Worm (Caenorhabditis elegans): ENCODE results near the gene Y46G5A.20.

DNA sequence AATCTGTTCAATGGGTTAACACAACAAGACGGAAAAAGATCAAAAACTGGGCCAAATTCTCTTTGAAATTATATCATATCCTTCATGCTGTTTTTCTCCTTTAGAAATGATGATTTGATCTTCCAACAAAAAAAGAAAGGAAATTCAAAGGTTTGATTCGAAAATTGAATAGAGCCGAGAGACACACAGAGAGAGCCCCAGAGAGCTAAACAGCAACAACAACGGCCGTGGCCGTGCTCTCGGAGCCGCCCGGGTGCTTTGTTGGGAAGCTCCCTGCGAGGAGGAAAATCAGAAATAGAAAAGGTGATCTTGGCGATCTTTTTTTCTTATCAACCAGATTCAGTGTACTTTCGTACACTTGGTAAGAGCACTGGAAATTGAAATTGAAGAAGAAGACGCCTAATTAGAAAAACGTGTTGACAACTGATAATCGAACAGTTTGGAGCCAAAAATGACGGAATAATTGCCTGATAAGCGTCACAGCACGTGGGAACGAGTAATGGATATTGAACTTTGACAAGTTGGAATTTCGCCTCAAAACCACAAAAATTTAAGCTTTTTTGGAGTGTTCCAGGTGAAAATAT lies 13.5 kb upstream of the Y46G5A.20 start:
- no peak for TF ChIP-seq ama-1 (optimal IDR thresholded peaks at IDR 0.05)
- no peak for TF ChIP-seq pes-1 (GFP tag; IDR thresholded peaks at IDR 0.05)
- no peak for TF ChIP-seq scrt-1 (GFP tag; IDR thresholded peaks at IDR 0.05)
- TF ChIP-seq tbx-37 (GFP tag; conservative IDR thresholded peaks at IDR 0.05), result no peak
- no peak for TF ChIP-seq tra-4 (tag; optimal IDR thresholded peaks at IDR 0.05)

Data from whole organism, early embryonic.